Worm (Caenorhabditis elegans) whole organism, L4/young adult: Measurements from ENCODE around the gene T11B7.2.

Experiments
- W03F9.2 ChIP-seq: fragments of 150-350 bp; optimal IDR thresholded peaks from 2 replicates; lab custom pipeline; 2014; ENCODE audit warnings: missing biosample characterization, missing genetic modification characterization
- him-1 ChIP-seq: sonication (generic microtip); optimal IDR thresholded peaks from 2 replicates; lab custom pipeline; 2016; ENCODE audit warnings: missing genotype, missing genetic modification reagents, missing genetic modification characterization, missing compliant biosample characterization

DNA sequence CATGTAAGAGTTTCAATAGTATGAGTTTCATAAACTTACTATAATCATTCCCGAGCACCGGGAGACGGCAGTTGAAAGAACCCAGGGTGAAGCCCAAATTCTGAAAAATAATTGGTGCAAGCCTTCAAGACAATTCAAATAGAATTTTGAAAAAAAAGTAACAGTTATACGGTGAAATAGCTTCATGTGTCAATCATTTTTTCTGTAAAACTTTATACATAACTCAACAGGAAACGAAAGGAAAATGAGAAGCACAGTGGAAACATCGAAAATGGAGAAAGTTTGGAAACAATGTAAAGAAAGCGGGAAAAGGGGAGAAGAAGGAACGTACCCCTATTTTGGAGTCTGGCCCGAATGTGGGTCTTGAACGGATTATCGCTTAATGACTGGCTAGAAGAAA lies 28.6 kb upstream of the T11B7.2 start, which contains the start of gene C09G9.3:
- TF ChIP-seq him-1, result no peak
- no peak for TF ChIP-seq W03F9.2
